Worm (Caenorhabditis elegans) whole organism, mixed stage, embryonic: ENCODE data around the gene mup-2.

Experiments used
- blmp-1 ChIP-seq: fragments of 150-350 bp; optimal IDR thresholded peaks from 2 replicates; lab custom pipeline; 2014; ENCODE audit warnings: missing biosample characterization, missing genetic modification characterization
- ceh-43 ChIP-seq: fragments of 200-800 bp; sonication (Bioruptor generic); optimal IDR thresholded peaks from 2 replicates; lab custom pipeline; 2018; ENCODE audit warnings: mild to moderate bottlenecking, missing genetic modification characterization, moderate library complexity, missing compliant biosample characterization
- ces-1 ChIP-seq: fragments of 150-350 bp; optimal IDR thresholded peaks from 2 replicates; lab custom pipeline; 2014; ENCODE audit warnings: missing biosample characterization, missing genetic modification reagents, missing genetic modification characterization
- elt-1 ChIP-seq: sonication (generic microtip); optimal IDR thresholded peaks from 2 replicates; lab custom pipeline; 2017; ENCODE audit warnings: missing genetic modification characterization, mild to moderate bottlenecking, missing compliant biosample characterization, antibody characterized with exemption, moderate library complexity, borderline replicate concordance; ENCODE audit not compliant: insufficient read depth
- elt-3 ChIP-seq: fragments of 150-350 bp; optimal IDR thresholded peaks from 2 replicates; lab custom pipeline; 2014; ENCODE audit warnings: missing biosample characterization, missing genetic modification characterization
- lin-32 ChIP-seq: fragments of 200-800 bp; sonication (Bioruptor generic); optimal IDR thresholded peaks from 2 replicates; lab custom pipeline; 2018; ENCODE audit warnings: mild to moderate bottlenecking, missing genetic modification characterization, missing compliant biosample characterization
- lsy-2 ChIP-seq: fragments of 150-350 bp; optimal IDR thresholded peaks from 2 replicates; lab custom pipeline; 2014; ENCODE audit warnings: missing biosample characterization, missing genetic modification characterization
- mab-5 ChIP-seq: fragments of 150-350 bp; optimal IDR thresholded peaks from 2 replicates; lab custom pipeline; 2014; ENCODE audit warnings: missing biosample characterization, missing genetic modification characterization
- nhr-237 ChIP-seq: fragments of 150-350 bp; optimal IDR thresholded peaks from 2 replicates; lab custom pipeline; 2014; ENCODE audit warnings: missing biosample characterization, missing genetic modification characterization
- pha-4 ChIP-seq: fragments of 150-350 bp; optimal IDR thresholded peaks from 2 replicates; lab custom pipeline; 2018; ENCODE audit warnings: missing biosample characterization, missing genetic modification reagents, missing genetic modification characterization
- snpc-4 ChIP-seq: fragments of 150-350 bp; optimal IDR thresholded peaks from 2 replicates; lab custom pipeline; 2014; ENCODE audit warnings: missing biosample characterization, missing genetic modification characterization
- sptf-1 ChIP-seq: sonication (generic microtip); optimal IDR thresholded peaks from 2 replicates; lab custom pipeline; 2017; ENCODE audit warnings: mild to moderate bottlenecking, missing genetic modification characterization, moderate library complexity, missing compliant biosample characterization
- unc-120 ChIP-seq: sonication (generic microtip); optimal IDR thresholded peaks from 2 replicates; lab custom pipeline; 2017; ENCODE audit warnings: missing genetic modification characterization, missing compliant biosample characterization; ENCODE audit not compliant: poor library complexity, severe bottlenecking
- unc-62 ChIP-seq: fragments of 150-350 bp; optimal IDR thresholded peaks from 2 replicates; lab custom pipeline; 2014; ENCODE audit warnings: missing biosample characterization, missing genetic modification reagents, missing genetic modification characterization

DNA sequence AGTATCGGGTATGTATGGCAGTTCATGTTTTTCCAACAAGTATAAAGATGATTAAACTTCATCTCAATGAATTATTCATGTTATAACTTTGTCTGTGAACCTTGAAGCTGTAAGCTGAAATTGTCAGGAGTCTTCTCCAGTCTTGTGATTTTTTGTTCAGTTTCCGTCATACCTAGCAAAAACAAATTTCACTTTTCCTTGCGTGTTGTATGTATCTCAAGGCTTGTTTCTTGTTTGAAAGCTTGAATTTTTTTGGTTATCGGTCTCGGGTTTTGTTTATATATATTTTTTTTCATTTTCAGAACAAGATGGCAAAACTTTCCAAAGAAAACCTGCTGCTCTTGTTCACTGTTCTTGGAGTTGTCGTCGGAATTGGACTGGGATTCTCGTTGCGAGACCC, 6.9 kb downstream of the mup-2 start, which contains the start of gene glt-4:
- TF ChIP-seq unc-120 (tag; lab: Kevin White, UChicago) (no peak), lsy-2 (tag; lab: Kevin White, UChicago) (no peak), pha-4 (tag; lab: Kevin White, UChicago) (no peak), elt-1 (tag; lab: Kevin White, UChicago) (no peak), blmp-1 (tag; lab: Kevin White, UChicago) (no peak), lin-32 (GFP tag; lab: Kevin White, UChicago) (no peak), ceh-43 (GFP tag; lab: Kevin White, UChicago) (no peak), unc-62 (GFP tag; lab: Kevin White, UChicago) (no peak), mab-5 (no peak), sptf-1 (tag; lab: Kevin White, UChicago) (no peak), elt-3 (tag; lab: Kevin White, UChicago) (no peak), nhr-237 (tag; lab: Kevin White, UChicago) (no peak), snpc-4 (tag; lab: Kevin White, UChicago) (no peak), ces-1 (GFP tag; lab: Kevin White, UChicago) (no peak)
